Worm (Caenorhabditis elegans) whole organism, L4 larva: ENCODE data around the gene sca-1.

Source experiments
- D1046.2 ChIP-seq: fragments of 200-800 bp; sonication (Bioruptor generic); IDR thresholded peaks from 2 replicates; pipeline ENCODE4 v1.3.6; 2022; ENCODE audit warnings: missing genetic modification characterization, missing compliant biosample characterization
- T26A8.4 ChIP-seq: fragments of 200-800 bp; sonication (Bioruptor generic); IDR thresholded peaks from 2 replicates; pipeline ENCODE4 v1.3.6; 2022; ENCODE audit warnings: missing genetic modification characterization, missing compliant biosample characterization
- Y105C5A.15 ChIP-seq: fragments of 200-800 bp; sonication (Bioruptor generic); IDR thresholded peaks from 2 replicates; pipeline ENCODE4 v1.3.6; 2022; ENCODE audit warnings: missing genetic modification characterization, missing compliant biosample characterization
- Y5F2A.4 ChIP-seq: fragments of 200-800 bp; sonication (Bioruptor generic); optimal IDR thresholded peaks from 2 replicates; lab custom pipeline; 2018; ENCODE audit warnings: mild to moderate bottlenecking, missing genetic modification characterization, missing compliant biosample characterization
- aha-1 ChIP-seq: fragments of 150-350 bp; peaks from one replicate; lab custom pipeline; 2014; ENCODE audit warnings: missing biosample characterization, missing genetic modification characterization
- aly-2 ChIP-seq: sonication (generic microtip); optimal IDR thresholded peaks from 2 replicates; lab custom pipeline; 2018; ENCODE audit warnings: missing biosample characterization, missing genetic modification characterization
- ceh-20 ChIP-seq: fragments of 200-800 bp; sonication (Bioruptor generic); IDR thresholded peaks from 2 replicates; pipeline ENCODE4 v1.3.6; 2022; ENCODE audit warnings: missing genetic modification reagents, missing genetic modification characterization, missing compliant biosample characterization
- ceh-44 ChIP-seq: fragments of 200-800 bp; sonication (Bioruptor generic); IDR thresholded peaks from 2 replicates; pipeline ENCODE4 v1.3.6; 2022; ENCODE audit warnings: missing genetic modification reagents, missing genetic modification characterization, missing compliant biosample characterization
- ceh-82 ChIP-seq: sonication (generic microtip); optimal IDR thresholded peaks from 2 replicates; lab custom pipeline; 2017; ENCODE audit warnings: missing biosample characterization, missing genetic modification characterization
- cey-2 ChIP-seq: sonication (generic microtip); optimal IDR thresholded peaks from 3 replicates; lab custom pipeline; 2017; ENCODE audit warnings: missing genetic modification characterization, mild to moderate bottlenecking, missing compliant biosample characterization, antibody characterized with exemption, borderline replicate concordance; ENCODE audit not compliant: insufficient read depth
- daf-12 ChIP-seq: fragments of 150-350 bp; optimal IDR thresholded peaks from 2 replicates; lab custom pipeline; 2014; ENCODE audit warnings: missing biosample characterization, missing genetic modification reagents, missing genetic modification characterization
- daf-16 ChIP-seq, 3 experiments: sonication (generic microtip); optimal IDR thresholded peaks; 2 replicates each; lab custom pipeline; 2016 to 2017; ENCODE audit warnings: missing genetic modification characterization in 3 of 3, missing genetic modification reagents in 3 of 3, mild to moderate bottlenecking in 2 of 3, missing compliant biosample characterization in 2 of 3, missing biosample characterization in 1 of 3, moderate library complexity in 1 of 3
- daf-19 ChIP-seq: fragments of 200-800 bp; sonication (Bioruptor generic); conservative IDR thresholded peaks from 2 replicates; pipeline ENCODE4 v1.3.6; 2022; ENCODE audit warnings: missing genetic modification characterization, missing compliant biosample characterization
- dmd-6 ChIP-seq: fragments of 200-800 bp; sonication (Bioruptor generic); IDR thresholded peaks from 2 replicates; pipeline ENCODE4 v1.3.6; 2022; ENCODE audit warnings: missing genetic modification reagents, missing genetic modification characterization, missing compliant biosample characterization
- dmd-8 ChIP-seq: fragments of 200-800 bp; sonication (Bioruptor generic); IDR thresholded peaks from 2 replicates; pipeline ENCODE4 v1.3.6; 2022; ENCODE audit warnings: missing genetic modification characterization, missing compliant biosample characterization
- dmd-9 ChIP-seq: fragments of 200-800 bp; sonication (Bioruptor generic); IDR thresholded peaks from 2 replicates; pipeline ENCODE4 v1.3.6; 2022; ENCODE audit warnings: missing genetic modification reagents, missing genetic modification characterization, missing compliant biosample characterization
- dpl-1 ChIP-seq: fragments of 150-350 bp; optimal IDR thresholded peaks from 2 replicates; lab custom pipeline; 2014; ENCODE audit warnings: missing biosample characterization, missing genetic modification reagents, missing genetic modification characterization
- egl-43 ChIP-seq: fragments of 200-800 bp; sonication (Bioruptor generic); IDR thresholded peaks from 2 replicates; pipeline ENCODE4 v1.3.6; 2022; ENCODE audit warnings: missing genetic modification reagents, missing genetic modification characterization, missing compliant biosample characterization
- gei-8 ChIP-seq: fragments of 200-800 bp; sonication (Bioruptor generic); optimal IDR thresholded peaks from 2 replicates; lab custom pipeline; 2018; ENCODE audit warnings: mild to moderate bottlenecking, missing genetic modification characterization, missing compliant biosample characterization
- hlh-11 ChIP-seq: fragments of 200-800 bp; sonication (Bioruptor generic); optimal IDR thresholded peaks from 2 replicates; lab custom pipeline; 2018; ENCODE audit warnings: mild to moderate bottlenecking, missing genetic modification characterization, missing compliant biosample characterization
- lim-7 ChIP-seq: fragments of 200-800 bp; sonication (Bioruptor generic); IDR thresholded peaks from 2 replicates; pipeline ENCODE4 v1.3.6; 2022; ENCODE audit warnings: missing genetic modification characterization, missing compliant biosample characterization
- lin-15B ChIP-seq: fragments of 150-350 bp; sonication (generic microtip); optimal IDR thresholded peaks from 3 replicates; lab custom pipeline; 2014; ENCODE audit warnings: missing biosample characterization, missing genetic modification characterization
- lin-29 ChIP-seq: fragments of 200-800 bp; sonication (Bioruptor generic); IDR thresholded peaks from 2 replicates; pipeline ENCODE4 v1.3.6; 2022; ENCODE audit warnings: missing genetic modification reagents, missing genetic modification characterization, missing compliant biosample characterization
- madf-5 ChIP-seq, 2 experiments: fragments of 200-800 bp; sonication (Bioruptor generic); IDR thresholded peaks; 2 replicates each; pipeline ENCODE4 v1.3.6; 2022; ENCODE audit warnings: missing compliant biosample characterization in 2 of 2, missing genetic modification characterization in 2 of 2
- mep-1 ChIP-seq: fragments of 150-350 bp; sonication (generic microtip); optimal IDR thresholded peaks from 3 replicates; lab custom pipeline; 2014; ENCODE audit warnings: missing biosample characterization, missing genetic modification characterization
- mes-2 ChIP-seq: sonication (generic microtip); optimal IDR thresholded peaks from 2 replicates; lab custom pipeline; 2016; ENCODE audit warnings: missing genotype, mild to moderate bottlenecking, missing genetic modification characterization, missing compliant biosample characterization; ENCODE audit not compliant: poor library complexity, severe bottlenecking
- nhr-111 ChIP-seq: fragments of 200-800 bp; sonication (Bioruptor generic); optimal IDR thresholded peaks from 2 replicates; lab custom pipeline; 2018; ENCODE audit warnings: mild to moderate bottlenecking, missing genetic modification characterization, missing compliant biosample characterization
- nhr-25 ChIP-seq: sonication (generic microtip); optimal IDR thresholded peaks from 2 replicates; lab custom pipeline; 2017; ENCODE audit warnings: missing genetic modification characterization, mild to moderate bottlenecking, missing compliant biosample characterization, antibody characterized with exemption, moderate library complexity, borderline replicate concordance; ENCODE audit not compliant: insufficient read depth
- nhr-76 ChIP-seq: fragments of 150-350 bp; optimal IDR thresholded peaks from 2 replicates; lab custom pipeline; 2014; ENCODE audit warnings: missing biosample characterization, missing genetic modification characterization
- pha-4 ChIP-seq, 2 experiments: fragments of 150-350 bp in 1 of 2; fragments of 200-800 bp in 1 of 2; sonication (Bioruptor generic) in 1 of 2; IDR thresholded peaks in 1 of 2; optimal IDR thresholded peaks in 1 of 2; 2 replicates each; pipeline versions ENCODE4 v1.3.6 to Lab custom; 2014 to 2022; ENCODE audit warnings: missing genetic modification characterization in 2 of 2, missing genetic modification reagents in 2 of 2, missing biosample characterization in 1 of 2, missing compliant biosample characterization in 1 of 2
- pqm-1 ChIP-seq: sonication (generic microtip); optimal IDR thresholded peaks from 2 replicates; lab custom pipeline; 2017; ENCODE audit warnings: missing biosample characterization, missing genetic modification characterization
- set-16 ChIP-seq: fragments of 200-800 bp; sonication (Bioruptor generic); IDR thresholded peaks from 2 replicates; pipeline ENCODE4 v1.3.6; 2022; ENCODE audit warnings: missing genetic modification reagents, missing genetic modification characterization, missing compliant biosample characterization
- snpc-1.2 ChIP-seq: fragments of 200-800 bp; sonication (Bioruptor generic); IDR thresholded peaks from 2 replicates; pipeline ENCODE4 v1.3.6; 2022; ENCODE audit warnings: missing genetic modification reagents, missing genetic modification characterization, missing compliant biosample characterization
- snpc-4 ChIP-seq: fragments of 150-350 bp; optimal IDR thresholded peaks from 2 replicates; lab custom pipeline; 2014; ENCODE audit warnings: missing biosample characterization, missing genetic modification characterization
- spr-3 ChIP-seq: fragments of 200-800 bp; sonication (Bioruptor generic); optimal IDR thresholded peaks from 2 replicates; lab custom pipeline; 2018; ENCODE audit warnings: mild to moderate bottlenecking, missing genetic modification characterization, missing compliant biosample characterization
- tag-97 ChIP-seq: fragments of 200-800 bp; sonication (Bioruptor generic); IDR thresholded peaks from 2 replicates; pipeline ENCODE4 v1.3.6; 2022; ENCODE audit warnings: missing genetic modification characterization, missing compliant biosample characterization
- vab-7 ChIP-seq: fragments of 200-800 bp; sonication (Bioruptor generic); IDR thresholded peaks from 2 replicates; pipeline ENCODE4 v1.3.6; 2022; ENCODE audit warnings: missing genetic modification reagents, missing genetic modification characterization, missing compliant biosample characterization
- zag-1 ChIP-seq: fragments of 150-350 bp; optimal IDR thresholded peaks from 2 replicates; lab custom pipeline; 2014; ENCODE audit warnings: missing biosample characterization, missing genetic modification characterization
- ztf-7 ChIP-seq: fragments of 150-350 bp; optimal IDR thresholded peaks from 2 replicates; lab custom pipeline; 2014; ENCODE audit warnings: missing biosample characterization, missing genetic modification characterization

Gene sca-1

ce11 chrIII:10816800-10817418, at the start of gene sca-1:
TSS of gene sca-1 (minus strand) at chrIII:10816850.
- TF ChIP-seq snpc-1.2 (GFP tag; lab: Robert Waterston, UW) (no peak), nhr-76 (tag; lab: Kevin White, UChicago) (no peak), lin-29 (GFP tag; lab: Robert Waterston, UW) (no peak), dmd-9 (GFP tag; lab: Robert Waterston, UW) (0 out of 2 replicates have a peak, but pooled peaks have one; percentile 7), dpl-1 (GFP tag; lab: Kevin White, UChicago) (no peak), daf-19 (GFP tag; lab: Robert Waterston, UW) (no peak), zag-1 (no peak), dmd-8 (GFP tag; lab: Robert Waterston, UW) (no peak), nhr-111 (GFP tag; lab: Kevin White, UChicago) (no peak), egl-43 (GFP tag; lab: Robert Waterston, UW) (peak; percentile 33; the same call in 1 of the 2 replicates), nhr-25 (tag; lab: Kevin White, UChicago) (no peak), ceh-20 (GFP tag; lab: Robert Waterston, UW) (no peak), pqm-1 (no peak), spr-3 (GFP tag; lab: Kevin White, UChicago) (no peak), aha-1 (tag; lab: Kevin White, UChicago) (peak; percentile 75), daf-16 (GFP tag; optimal IDR thresholded peaks at IDR 0.05; lab: Kevin White, UChicago) (peak in 1 of 2 experiments; percentile 20), daf-16 (tag; optimal IDR thresholded peaks at IDR 0.05; lab: Kevin White, UChicago) (no peak), cey-2 (tag; lab: Kevin White, UChicago) (no peak), tag-97 (GFP tag; lab: Robert Waterston, UW) (no peak), D1046.2 (0 out of 2 replicates have a peak, but pooled peaks have one; percentile 9), daf-12 (tag; lab: Kevin White, UChicago) (no peak), vab-7 (GFP tag; lab: Robert Waterston, UW) (no peak), mep-1 (tag; lab: Kevin White, UChicago) (no peak), aly-2 (tag; lab: Kevin White, UChicago) (no peak), mes-2 (tag; lab: Kevin White, UChicago) (no peak), ceh-82 (tag; lab: Kevin White, UChicago) (no peak), Y5F2A.4 (GFP tag; lab: Kevin White, UChicago) (no peak), Y105C5A.15 (GFP tag; lab: Robert Waterston, UW) (no peak), dmd-6 (GFP tag; lab: Robert Waterston, UW) (no peak), ztf-7 (no peak), lin-15B (tag; lab: Kevin White, UChicago) (no peak), gei-8 (GFP tag; lab: Kevin White, UChicago) (no peak), snpc-4 (tag; lab: Kevin White, UChicago) (no peak), T26A8.4 (GFP tag; lab: Robert Waterston, UW) (0 out of 2 replicates have a peak, but pooled peaks have one; percentile 13), madf-5 (GFP tag; IDR thresholded peaks at IDR 0.05; lab: Robert Waterston, UW) (0 out of 4 replicates have a peak, but pooled peaks of 1 of the 2 experiments have one; percentile 61), ceh-44 (no peak), hlh-11 (tag; lab: Kevin White, UChicago) (peak; percentile 48), lim-7 (GFP tag; lab: Robert Waterston, UW) (no peak), pha-4 (GFP tag; IDR thresholded peaks at IDR 0.05; lab: Robert Waterston, UW) (no peak), pha-4 (tag; optimal IDR thresholded peaks at IDR 0.05; lab: Kevin White, UChicago) (no peak), set-16 (GFP tag; lab: Robert Waterston, UW) (peak; percentile 89)
